Fruit fly (Drosophila melanogaster) whole organism, embryonic: ENCODE measurements around the gene Gart.

Experiments
- Bdp1 ChIP-seq: fragments of 200-800 bp; sonication (Bioruptor generic); optimal IDR thresholded peaks from 3 replicates; lab custom pipeline; 2016; ENCODE audit warnings: missing biosample characterization, missing genetic modification characterization
- Bgb ChIP-seq: fragments of 200-800 bp; sonication (Bioruptor generic); IDR thresholded peaks from 2 replicates; pipeline ENCODE4 v1.3.6; 2022; ENCODE audit warnings: missing biosample characterization, missing genetic modification characterization; ENCODE audit not compliant: partially characterized antibody
- BtbVII ChIP-seq: fragments of 200-800 bp; sonication (Bioruptor generic); optimal IDR thresholded peaks from 3 replicates; lab custom pipeline; 2017; ENCODE audit warnings: missing biosample characterization, mild to moderate bottlenecking, missing genetic modification characterization
- CG11085 ChIP-seq: fragments of 200-800 bp; sonication (Bioruptor generic); IDR thresholded peaks from 2 replicates; pipeline ENCODE4 v1.3.6; 2022; ENCODE audit warnings: missing biosample characterization, missing genetic modification characterization
- CG11093 ChIP-seq: fragments of 200-800 bp; sonication (Bioruptor generic); IDR thresholded peaks from 3 replicates; pipeline ENCODE4 v1.3.6; 2022; ENCODE audit warnings: missing biosample characterization, missing genetic modification characterization
- CG11723 ChIP-seq: fragments of 200-800 bp; sonication (Bioruptor generic); optimal IDR thresholded peaks from 2 replicates; lab custom pipeline; 2017; ENCODE audit warnings: missing biosample characterization, mild to moderate bottlenecking, missing genetic modification characterization
- CG12104 ChIP-seq: fragments of 200-800 bp; sonication (Bioruptor generic); optimal IDR thresholded peaks from 3 replicates; lab custom pipeline; 2016; ENCODE audit warnings: missing biosample characterization, missing genetic modification characterization
- CG12219 ChIP-seq: fragments of 200-800 bp; sonication (Bioruptor generic); optimal IDR thresholded peaks from 3 replicates; lab custom pipeline; 2018; ENCODE audit warnings: missing biosample characterization, mild to moderate bottlenecking, missing genetic modification characterization
- CG1602 ChIP-seq: fragments of 200-800 bp; sonication (Bioruptor generic); optimal IDR thresholded peaks from 3 replicates; lab custom pipeline; 2016; ENCODE audit warnings: missing biosample characterization, missing genetic modification characterization
- CG18764 ChIP-seq: fragments of 200-800 bp; sonication (Bioruptor generic); optimal IDR thresholded peaks from 3 replicates; lab custom pipeline; 2016; ENCODE audit warnings: missing biosample characterization, missing genetic modification characterization
- CG2116 ChIP-seq: fragments of 200-800 bp; sonication (Bioruptor generic); optimal IDR thresholded peaks from 3 replicates; lab custom pipeline; 2018; ENCODE audit warnings: missing biosample characterization, mild to moderate bottlenecking, missing genetic modification characterization
- CG2712 ChIP-seq: fragments of 200-800 bp; optimal IDR thresholded peaks from 3 replicates; lab custom pipeline; 2019; ENCODE audit warnings: missing biosample characterization, mild to moderate bottlenecking, missing genetic modification characterization, moderate library complexity
- CG2875 ChIP-seq: fragments of 200-800 bp; sonication (Bioruptor generic); optimal IDR thresholded peaks from 2 replicates; lab custom pipeline; 2017; ENCODE audit warnings: missing biosample characterization, mild to moderate bottlenecking, missing genetic modification characterization, missing genetic modification reagents
- CG30020 ChIP-seq: fragments of 200-800 bp; optimal IDR thresholded peaks from 2 replicates; lab custom pipeline; 2019; ENCODE audit warnings: missing biosample characterization, mild to moderate bottlenecking, missing genetic modification characterization, moderate library complexity
- CG31224 ChIP-seq: fragments of 200-800 bp; sonication (Bioruptor generic); IDR thresholded peaks from 2 replicates; pipeline ENCODE4 v1.3.6; 2022; ENCODE audit warnings: missing biosample characterization, missing genetic modification characterization
- CG33557 ChIP-seq: fragments of 200-800 bp; sonication (Bioruptor generic); optimal IDR thresholded peaks from 2 replicates; lab custom pipeline; 2019; ENCODE audit warnings: missing biosample characterization, mild to moderate bottlenecking, missing genetic modification characterization, moderate library complexity
- CG4404 ChIP-seq: fragments of 200-800 bp; sonication (Bioruptor generic); IDR thresholded peaks from 2 replicates; pipeline ENCODE4 v1.3.6; 2022; ENCODE audit warnings: missing biosample characterization, missing genetic modification characterization
- CG4854 ChIP-seq: fragments of 200-800 bp; sonication (Bioruptor generic); optimal IDR thresholded peaks from 2 replicates; lab custom pipeline; 2016; ENCODE audit warnings: missing biosample characterization, missing genetic modification characterization, inconsistent platforms
- CG7786 ChIP-seq: fragments of 200-800 bp; sonication (Bioruptor generic); optimal IDR thresholded peaks from 2 replicates; lab custom pipeline; 2016; ENCODE audit warnings: missing biosample characterization, missing genetic modification characterization
- CG8944 ChIP-seq: fragments of 200-800 bp; sonication (Bioruptor generic); optimal IDR thresholded peaks from 3 replicates; lab custom pipeline; 2016; ENCODE audit warnings: missing biosample characterization, missing genetic modification characterization
- CG9437 ChIP-seq: fragments of 200-800 bp; sonication (Bioruptor generic); optimal IDR thresholded peaks from 2 replicates; lab custom pipeline; 2018; ENCODE audit warnings: missing biosample characterization, mild to moderate bottlenecking, missing genetic modification characterization
- CG9797 ChIP-seq: fragments of 200-800 bp; sonication (Bioruptor generic); optimal IDR thresholded peaks from 3 replicates; lab custom pipeline; 2018; ENCODE audit warnings: missing biosample characterization, mild to moderate bottlenecking, missing genetic modification characterization
- CkIIα-i1 ChIP-seq: fragments of 200-800 bp; sonication (Bioruptor generic); IDR thresholded peaks from 2 replicates; pipeline ENCODE4 v1.3.6; 2022; ENCODE audit warnings: missing biosample characterization, missing genetic modification characterization
- CrebB ChIP-seq: fragments of 200-800 bp; sonication (Bioruptor generic); optimal IDR thresholded peaks from 3 replicates; lab custom pipeline; 2018; ENCODE audit warnings: missing biosample characterization, mild to moderate bottlenecking, missing genetic modification characterization
- D19A ChIP-seq: fragments of 200-800 bp; optimal IDR thresholded peaks from 3 replicates; lab custom pipeline; 2019; ENCODE audit warnings: missing biosample characterization, mild to moderate bottlenecking, missing genetic modification characterization, moderate library complexity
- HmgZ ChIP-seq: fragments of 200-800 bp; sonication (Bioruptor generic); optimal IDR thresholded peaks from 2 replicates; lab custom pipeline; 2018; ENCODE audit warnings: missing biosample characterization, mild to moderate bottlenecking, missing genetic modification characterization
- Hsf ChIP-seq: fragments of 200-800 bp; sonication (Bioruptor generic); optimal IDR thresholded peaks from 3 replicates; lab custom pipeline; 2016; ENCODE audit warnings: missing biosample characterization, missing genetic modification characterization
- NFAT ChIP-seq: fragments of 200-800 bp; sonication (Bioruptor generic); IDR thresholded peaks from 2 replicates; pipeline ENCODE4 v1.3.6; 2022; ENCODE audit warnings: missing biosample characterization, missing genetic modification characterization
- NK7.1 ChIP-seq: fragments of 200-800 bp; sonication (Bioruptor generic); optimal IDR thresholded peaks from 3 replicates; lab custom pipeline; 2016; ENCODE audit warnings: missing biosample characterization, missing genetic modification characterization
- Neu2 ChIP-seq: fragments of 200-800 bp; sonication (Bioruptor generic); optimal IDR thresholded peaks from 3 replicates; lab custom pipeline; 2016; ENCODE audit warnings: missing biosample characterization, missing genetic modification characterization, borderline replicate concordance
- Oaz ChIP-seq: fragments of 200-800 bp; sonication (Bioruptor generic); IDR thresholded peaks from 2 replicates; pipeline ENCODE4 v1.3.6; 2022; ENCODE audit warnings: missing biosample characterization, missing genetic modification characterization
- Optix ChIP-seq: fragments of 200-800 bp; sonication (Bioruptor generic); IDR thresholded peaks from 3 replicates; pipeline ENCODE4 v1.3.6; 2022; ENCODE audit warnings: missing biosample characterization, missing genetic modification characterization
- Sox102F ChIP-seq: fragments of 200-800 bp; sonication (Bioruptor generic); optimal IDR thresholded peaks from 2 replicates; lab custom pipeline; 2018; ENCODE audit warnings: missing biosample characterization, mild to moderate bottlenecking, missing genetic modification characterization, moderate library complexity
- Vsx1 ChIP-seq: fragments of 200-800 bp; sonication (Bioruptor generic); optimal IDR thresholded peaks from 2 replicates; lab custom pipeline; 2017; ENCODE audit warnings: missing biosample characterization, mild to moderate bottlenecking, missing genetic modification characterization, missing genetic modification reagents
- bowl ChIP-seq: fragments of 200-800 bp; sonication (Bioruptor generic); IDR thresholded peaks from 2 replicates; pipeline ENCODE4 v1.3.6; 2022; ENCODE audit warnings: missing biosample characterization, missing genetic modification characterization
- cas ChIP-seq: fragments of 200-800 bp; sonication (Bioruptor generic); IDR thresholded peaks from 2 replicates; pipeline ENCODE4 v1.3.6; 2022; ENCODE audit warnings: missing biosample characterization, missing genetic modification characterization
- dpn ChIP-seq, 2 experiments: fragments of 200-800 bp; sonication (Bioruptor generic); optimal IDR thresholded peaks; 3 replicates each; lab custom pipeline; 2016; ENCODE audit warnings: missing biosample characterization in 2 of 2, missing genetic modification characterization in 2 of 2
- eve ChIP-seq, 2 experiments: fragments of >200 bp; optimal IDR thresholded peaks; 2 replicates each; lab custom pipeline; 2017; ENCODE audit warnings: missing biosample characterization in 2 of 2, missing genetic modification characterization in 2 of 2
- jing ChIP-seq: fragments of 200-800 bp; sonication (Bioruptor generic); optimal IDR thresholded peaks from 2 replicates; lab custom pipeline; 2018; ENCODE audit warnings: missing biosample characterization, mild to moderate bottlenecking, missing genetic modification characterization
- kah ChIP-seq: fragments of 200-800 bp; sonication (Bioruptor generic); optimal IDR thresholded peaks from 2 replicates; lab custom pipeline; 2018; ENCODE audit warnings: missing biosample characterization, mild to moderate bottlenecking, missing genetic modification characterization
- lbe ChIP-seq: fragments of 200-800 bp; sonication (Bioruptor generic); optimal IDR thresholded peaks from 2 replicates; lab custom pipeline; 2016; ENCODE audit warnings: missing biosample characterization, mild to moderate bottlenecking, missing genetic modification characterization
- pan ChIP-seq, 4 experiments: fragments of >200 bp in 3 of 4; fragments of 200-800 bp in 1 of 4; sonication (Bioruptor generic) in 1 of 4; optimal IDR thresholded peaks in 3 of 4; IDR thresholded peaks in 1 of 4; 2 replicates each; pipeline versions ENCODE4 v1.3.6 to Lab custom; 2017 to 2022; ENCODE audit warnings: missing biosample characterization in 2 of 4, missing genetic modification characterization in 2 of 4, mixed read lengths in 1 of 4
- pfk ChIP-seq: fragments of 200-800 bp; sonication (Bioruptor generic); optimal IDR thresholded peaks from 2 replicates; lab custom pipeline; 2018; ENCODE audit warnings: missing biosample characterization, mild to moderate bottlenecking, missing genetic modification characterization, moderate library complexity
- pita ChIP-seq: fragments of 200-800 bp; sonication (Bioruptor generic); optimal IDR thresholded peaks from 2 replicates; lab custom pipeline; 2017; ENCODE audit warnings: missing biosample characterization, mild to moderate bottlenecking, missing genetic modification characterization
- pros ChIP-seq: fragments of 200-800 bp; sonication (Bioruptor generic); optimal IDR thresholded peaks from 3 replicates; lab custom pipeline; 2019; ENCODE audit warnings: missing biosample characterization, mild to moderate bottlenecking, missing genetic modification characterization, moderate library complexity
- seq ChIP-seq: fragments of 200-800 bp; sonication (Bioruptor generic); IDR thresholded peaks from 2 replicates; pipeline ENCODE4 v1.3.6; 2022; ENCODE audit warnings: missing biosample characterization, missing genetic modification characterization
- slbo ChIP-seq: fragments of 200-800 bp; sonication (Bioruptor generic); IDR thresholded peaks from 2 replicates; pipeline ENCODE4 v1.3.6; 2022; ENCODE audit warnings: missing biosample characterization, missing genetic modification characterization
- so ChIP-seq: fragments of 200-800 bp; sonication (Bioruptor generic); IDR thresholded peaks from 3 replicates; pipeline ENCODE4 v1.3.6; 2022; ENCODE audit warnings: missing biosample characterization, missing genetic modification characterization
- sr ChIP-seq: fragments of 200-800 bp; sonication (Bioruptor generic); IDR thresholded peaks from 3 replicates; pipeline ENCODE4 v1.3.6; 2022; ENCODE audit warnings: missing biosample characterization, missing genetic modification characterization
- tgo ChIP-seq: fragments of 200-800 bp; sonication (Bioruptor generic); IDR thresholded peaks from 3 replicates; pipeline ENCODE4 v1.3.6; 2022; ENCODE audit warnings: missing biosample characterization, missing genetic modification characterization

Gart gene

DNA sequence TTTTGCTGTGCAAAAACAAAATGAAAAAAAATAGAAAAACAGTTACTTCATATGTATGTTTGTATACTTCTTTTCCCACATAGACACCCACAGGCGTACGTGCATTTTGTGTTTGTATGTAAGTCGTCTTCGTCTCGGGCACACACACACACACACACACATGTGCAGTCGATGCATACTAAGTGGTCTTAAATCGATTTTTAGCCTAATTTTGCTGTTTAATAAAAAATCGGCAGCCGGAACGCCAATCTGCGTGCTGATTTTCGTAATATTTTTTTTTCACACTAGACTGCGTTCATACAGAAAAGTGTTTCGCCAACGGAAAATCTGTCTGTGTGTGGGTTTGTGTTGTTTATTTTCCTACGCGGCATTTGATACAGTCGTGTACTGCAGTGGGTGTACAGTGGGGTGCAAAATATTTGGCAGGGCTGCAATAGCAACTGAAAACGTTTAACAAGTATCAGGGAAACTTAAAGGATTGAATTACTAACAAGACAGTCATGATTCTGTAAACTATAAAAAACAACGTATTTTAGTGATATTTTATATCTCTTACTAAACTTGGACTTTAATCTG is 9.5 kb upstream of the Gart start (continued):
- TF ChIP-seq NFAT (GFP tag; lab: Robert Waterston, UW) (peak; percentile 28; the same call in 1 of the 2 replicates), dpn (GFP tag; optimal IDR thresholded peaks at IDR 0.05; lab: Kevin White, UChicago) (peak; percentile 22 to 32), so (GFP tag; lab: Robert Waterston, UW) (no peak), kah (GFP tag; lab: Kevin White, UChicago) (peak; percentile 17), pan (optimal IDR thresholded peaks at IDR 0.05; lab: Kevin White, UChicago) (no peak), pan (GFP tag; optimal IDR thresholded peaks at IDR 0.05 in 1 of 2, IDR thresholded peaks at IDR 0.05 in 1 of 2) (peak in 1 of 2 experiments; percentile 35), CG18764 (GFP tag; lab: Kevin White, UChicago) (no peak), Hsf (peak; percentile 54), CG11085 (GFP tag; lab: Robert Waterston, UW) (peak; percentile 36; the same call in 1 of the 2 replicates), CG4404 (no peak), CG9437 (GFP tag; lab: Kevin White, UChicago) (no peak), Oaz (GFP tag; lab: Robert Waterston, UW) (no peak), Bgb (GFP tag; lab: Robert Waterston, UW) (peak; percentile 19; the same call in 1 of the 2 replicates), CG31224 (GFP tag; lab: Robert Waterston, UW) (no peak), jing (GFP tag; lab: Kevin White, UChicago) (no peak), CG11093 (no peak), D19A (tag; lab: Kevin White, UChicago) (no peak), HmgZ (tag; lab: Kevin White, UChicago) (peak; percentile 50), CG2116 (GFP tag; lab: Kevin White, UChicago) (no peak), CG1602 (GFP tag; lab: Kevin White, UChicago) (no peak), pita (GFP tag; lab: Kevin White, UChicago) (no peak), Sox102F (GFP tag; lab: Kevin White, UChicago) (no peak), CG2875 (no peak), NK7.1 (no peak), cas (0 out of 2 replicates have a peak, but pooled peaks have one; percentile 46), CG7786 (no peak), CG30020 (tag; lab: Kevin White, UChicago) (no peak), Neu2 (GFP tag; lab: Kevin White, UChicago) (no peak), lbe (GFP tag; lab: Kevin White, UChicago) (peak; percentile 47), CG12219 (no peak), Vsx1 (peak; percentile 28), CG33557 (GFP tag; lab: Kevin White, UChicago) (no peak), CG2712 (tag; lab: Kevin White, UChicago) (no peak), CG12104 (GFP tag; lab: Kevin White, UChicago) (no peak), pfk (GFP tag; lab: Kevin White, UChicago) (no peak), CG4854 (GFP tag; lab: Kevin White, UChicago) (no peak), CG11723 (no peak), BtbVII (GFP tag; lab: Kevin White, UChicago) (peak; percentile 44), Optix (no peak), tgo (peak; percentile 24; the same call in 1 of the 3 replicates), seq (GFP tag; lab: Robert Waterston, UW) (no peak), bowl (GFP tag; lab: Robert Waterston, UW) (no peak), slbo (peak; percentile 74), eve (GFP tag; optimal IDR thresholded peaks at IDR 0.05; lab: Kevin White, UChicago) (no peak), pros (GFP tag; lab: Kevin White, UChicago) (peak; percentile 19), CrebB (tag; lab: Kevin White, UChicago) (no peak), CG8944 (GFP tag; lab: Kevin White, UChicago) (no peak), Bdp1 (no peak), CkIIα-i1 (GFP tag; lab: Robert Waterston, UW) (no peak), sr (GFP tag; lab: Robert Waterston, UW) (peak; percentile 70; the same call in 2 of the 3 replicates), CG9797 (GFP tag; lab: Kevin White, UChicago) (no peak)
